Fruit fly (Drosophila melanogaster) S2 (cell line): ENCODE results near the gene CG46026.

Experiments used
- CG8478 ChIP-seq: fragments of >200 bp; optimal IDR thresholded peaks from 2 replicates; lab custom pipeline; 2018
- CTCF ChIP-seq, 2 experiments: fragments of >200 bp; optimal IDR thresholded peaks; 2 replicates each; lab custom pipeline; 2018

DNA sequence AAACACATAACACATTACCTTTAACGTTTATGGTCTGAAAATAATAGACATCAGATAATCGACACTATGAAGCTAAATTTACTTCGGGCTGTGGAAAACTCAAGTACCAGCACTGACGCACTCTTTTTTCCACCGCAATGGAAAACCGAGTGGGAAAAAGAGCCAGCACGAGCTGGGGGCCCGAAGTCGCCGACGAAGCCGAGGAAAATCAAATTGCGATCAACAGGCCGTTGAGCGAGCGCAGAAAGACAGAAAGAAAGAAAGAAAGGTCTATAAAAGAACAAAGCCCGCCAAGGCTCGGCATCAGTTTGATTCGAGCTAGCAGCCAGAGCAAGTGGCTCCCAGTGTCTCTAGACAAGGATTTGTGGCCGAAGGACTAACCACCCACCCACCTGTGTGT, 28.5 kb upstream of the CG46026 start, which contains the start of gene Osi12:
- TF ChIP-seq CTCF (optimal IDR thresholded peaks at IDR 0.05; lab: Kevin White, UChicago) (no peak), CG8478 (no peak)
